Fruit fly (Drosophila melanogaster): ENCODE measurements around the gene Myt1.

Gene Myt1

DNA sequence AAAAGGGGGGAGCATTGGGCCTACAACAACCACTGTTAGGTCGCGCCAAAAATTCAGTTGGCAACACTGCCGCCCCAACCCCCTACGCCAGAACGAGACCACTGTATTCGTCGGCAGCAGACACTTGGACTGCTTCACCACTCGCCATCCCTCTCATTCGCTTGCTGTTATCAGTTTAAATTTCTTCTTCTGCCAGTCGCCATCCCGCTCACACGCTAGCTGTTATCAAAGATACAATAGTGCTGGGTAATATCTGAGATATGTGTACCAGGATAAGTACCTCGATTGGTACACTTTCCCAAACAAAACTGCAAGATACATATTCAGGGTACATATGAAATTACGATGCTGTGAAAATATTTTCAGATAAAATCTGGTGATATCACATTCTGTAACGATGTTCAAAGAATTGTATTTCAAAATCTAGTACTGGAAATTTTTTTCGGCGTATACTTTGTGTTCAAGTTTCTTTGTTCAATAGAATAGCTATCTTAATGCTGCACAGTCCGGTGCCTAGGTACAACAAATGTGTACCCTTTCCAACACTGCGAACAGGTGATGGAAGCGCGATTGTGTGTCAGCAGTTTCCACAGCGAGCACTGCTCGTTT is 8.5 kb downstream of the Myt1 start (continued):
- TF ChIP-seq CG11398 (GFP tag; optimal IDR thresholded peaks at IDR 0.05) = peak; percentile 62
- peak; percentile 86 for TF ChIP-seq CG10147 (GFP tag; optimal IDR thresholded peaks at IDR 0.05)
- peak; percentile 81 for TF ChIP-seq schlank (tag; optimal IDR thresholded peaks at IDR 0.05)
- peak; percentile 88 for TF ChIP-seq caup (GFP tag; optimal IDR thresholded peaks at IDR 0.05; ENCODE audit: severe bottlenecking)
- TF ChIP-seq Rfx (GFP tag; IDR thresholded peaks at IDR 0.05) = peak; percentile 69
- TF ChIP-seq Opbp (GFP tag; IDR thresholded peaks at IDR 0.05; ENCODE audit: partially characterized antibody) = peak; percentile 48; the same call in 2 of the 3 replicates
- TF ChIP-seq corto (GFP tag; optimal IDR thresholded peaks at IDR 0.05) = peak; percentile 65
- peak; percentile 65 for TF ChIP-seq CG33213 (GFP tag; optimal IDR thresholded peaks at IDR 0.05)
- peak; percentile 85 for TF ChIP-seq HmgD (GFP tag; optimal IDR thresholded peaks at IDR 0.05)
- TF ChIP-seq Rx (GFP tag; IDR thresholded peaks at IDR 0.05) = peak; percentile 47
- peak; percentile 87 for TF ChIP-seq unpg (GFP tag; optimal IDR thresholded peaks at IDR 0.05)
- peak; percentile 60; the same call in 2 of the 3 replicates for TF ChIP-seq ci (GFP tag; IDR thresholded peaks at IDR 0.05)
- TF ChIP-seq CG34224 (GFP tag; IDR thresholded peaks at IDR 0.05; ENCODE audit: partially characterized antibody) = no peak; the same call in 2 of the 3 replicates
- peak; percentile 57 for TF ChIP-seq fd64A (GFP tag; optimal IDR thresholded peaks at IDR 0.05)
- peak; percentile 25 for TF ChIP-seq CG9797 (GFP tag; optimal IDR thresholded peaks at IDR 0.05)
- TF ChIP-seq lab (GFP tag; optimal IDR thresholded peaks at IDR 0.05) = no peak
- peak; percentile 84 for TF ChIP-seq CG18476 (GFP tag; optimal IDR thresholded peaks at IDR 0.05)
- peak; percentile 91 for TF ChIP-seq CG2678 (tag; optimal IDR thresholded peaks at IDR 0.05)
- peak; percentile 71 for TF ChIP-seq D19B (GFP tag; optimal IDR thresholded peaks at IDR 0.05)
- TF ChIP-seq CG11085 (GFP tag; IDR thresholded peaks at IDR 0.05) = no peak
- TF ChIP-seq CG4328 (GFP tag; optimal IDR thresholded peaks at IDR 0.05) = peak; percentile 91
- TF ChIP-seq CG4404 (GFP tag; IDR thresholded peaks at IDR 0.05) = peak; percentile 27; the same call in 1 of the 2 replicates
- peak; percentile 62 for TF ChIP-seq CG17328 (GFP tag; IDR thresholded peaks at IDR 0.05)
- TF ChIP-seq CG11093 (GFP tag; IDR thresholded peaks at IDR 0.05) = peak; percentile 58; the same call in 2 of the 3 replicates
- peak; percentile 92 for TF ChIP-seq CG17385 (GFP tag; optimal IDR thresholded peaks at IDR 0.05)
- peak; percentile 68 for TF ChIP-seq eyg (GFP tag; optimal IDR thresholded peaks at IDR 0.05)
- peak; percentile 73 for TF ChIP-seq CG1603 (tag; optimal IDR thresholded peaks at IDR 0.05)
- TF ChIP-seq CG8290 (GFP tag; optimal IDR thresholded peaks at IDR 0.05) = peak; percentile 53
- peak; percentile 84 to 92 for TF ChIP-seq CG8290 (tag; optimal IDR thresholded peaks at IDR 0.05)
- TF ChIP-seq CG6689 (GFP tag; IDR thresholded peaks at IDR 0.05) = peak; percentile 62
- no peak for TF ChIP-seq odd (GFP tag; optimal IDR thresholded peaks at IDR 0.05)
- peak; percentile 80 for TF ChIP-seq CG10979 (tag; optimal IDR thresholded peaks at IDR 0.05)
- peak; percentile 27; the same call in 1 of the 2 replicates for TF ChIP-seq danr (GFP tag; IDR thresholded peaks at IDR 0.05)
- TF ChIP-seq CG17568 (GFP tag; optimal IDR thresholded peaks at IDR 0.05) = no peak
- peak; percentile 46; the same call in 1 of the 2 replicates for TF ChIP-seq nerfin-2 (GFP tag; IDR thresholded peaks at IDR 0.05; ENCODE audit: partially characterized antibody)
- TF ChIP-seq TFAM (GFP tag; optimal IDR thresholded peaks at IDR 0.05) = no peak
- TF ChIP-seq slp2 (GFP tag; optimal IDR thresholded peaks at IDR 0.05) = peak; percentile 82
- TF ChIP-seq sd (tag; optimal IDR thresholded peaks at IDR 0.05) = peak; percentile 63
- no peak for TF ChIP-seq CG3838 (GFP tag; optimal IDR thresholded peaks at IDR 0.05)
- peak; percentile 65 for TF ChIP-seq gcm2 (GFP tag; optimal IDR thresholded peaks at IDR 0.05)
- peak; percentile 94 for TF ChIP-seq CG34376 (GFP tag; optimal IDR thresholded peaks at IDR 0.05)
- peak; percentile 35 for TF ChIP-seq Abd-B (GFP tag; optimal IDR thresholded peaks at IDR 0.05)
- peak; percentile 73 for TF ChIP-seq CG7987 (GFP tag; optimal IDR thresholded peaks at IDR 0.05)
- peak; percentile 75 for TF ChIP-seq CG17359 (tag; optimal IDR thresholded peaks at IDR 0.05)
- TF ChIP-seq repo (GFP tag; optimal IDR thresholded peaks at IDR 0.05) = peak; percentile 64
- peak; percentile 16 for TF ChIP-seq ftz-f1 (GFP tag; optimal IDR thresholded peaks at IDR 0.05)
- TF ChIP-seq CG4730 (GFP tag; IDR thresholded peaks at IDR 0.05) = peak; percentile 31; the same call in 1 of the 2 replicates
- peak; percentile 82 for TF ChIP-seq Chrac-16 (GFP tag; optimal IDR thresholded peaks at IDR 0.05)
- no peak for TF ChIP-seq H15 (GFP tag; IDR thresholded peaks at IDR 0.05)

Data from whole organism, embryonic.